Worm (Caenorhabditis elegans) whole organism, late embryonic: ENCODE data around the gene spex-3.

ENCODE experiments used
- gmeb-2 ChIP-seq: sonication (generic microtip); optimal IDR thresholded peaks from 2 replicates; lab custom pipeline; 2016; ENCODE audit warnings: missing genetic modification characterization, inconsistent platforms, missing compliant biosample characterization
- lin-11 ChIP-seq: fragments of 200-800 bp; sonication (Bioruptor generic); optimal IDR thresholded peaks from 2 replicates; lab custom pipeline; 2018; ENCODE audit warnings: mild to moderate bottlenecking, missing genetic modification characterization, missing compliant biosample characterization
- mec-3 ChIP-seq: sonication (generic microtip); optimal IDR thresholded peaks from 2 replicates; lab custom pipeline; 2016; ENCODE audit warnings: borderline replicate concordance, missing genetic modification characterization, missing compliant biosample characterization

- TF ChIP-seq gmeb-2 (tag; lab: Kevin White, UChicago) = no peak
- no peak for TF ChIP-seq mec-3 (tag; lab: Kevin White, UChicago)
- TF ChIP-seq lin-11 (tag; lab: Kevin White, UChicago) = no peak
Observed at ce11 chrIII:1717772-1718171, 15.5 kb upstream of the spex-3 start.
